Worm (Caenorhabditis elegans) whole organism, L4 larva: ENCODE measurements around the gene dlc-5.
A peak's percentile ranks its signal among the peaks of the same experiment; 100 is the strongest.

ENCODE experiments used
- D1046.2 ChIP-seq: fragments of 200-800 bp; sonication (Bioruptor generic); IDR thresholded peaks from 2 replicates; pipeline ENCODE4 v1.3.6; 2022; ENCODE audit warnings: missing genetic modification characterization, missing compliant biosample characterization
- F26F4.8 ChIP-seq: fragments of 200-800 bp; sonication (Bioruptor generic); conservative IDR thresholded peaks from 2 replicates; pipeline ENCODE4 v1.3.6; 2022; ENCODE audit warnings: missing genetic modification characterization, missing compliant biosample characterization
- F44E2.7 ChIP-seq: fragments of 200-800 bp; sonication (Bioruptor generic); IDR thresholded peaks from 2 replicates; pipeline ENCODE4 v2.1.2; 2022; ENCODE audit warnings: missing genetic modification characterization, missing compliant biosample characterization
- F49E8.2 ChIP-seq: sonication (generic microtip); optimal IDR thresholded peaks from 2 replicates; lab custom pipeline; 2016; ENCODE audit warnings: missing compliant biosample characterization, mild to moderate bottlenecking, missing genetic modification characterization, borderline replicate concordance
- Y105C5A.15 ChIP-seq: fragments of 200-800 bp; sonication (Bioruptor generic); IDR thresholded peaks from 2 replicates; pipeline ENCODE4 v1.3.6; 2022; ENCODE audit warnings: missing genetic modification characterization, missing compliant biosample characterization
- Y48G9A.11 ChIP-seq: fragments of 200-800 bp; sonication (Bioruptor generic); IDR thresholded peaks from 2 replicates; pipeline ENCODE4 v1.3.6; 2022; ENCODE audit warnings: missing genetic modification reagents, missing genetic modification characterization, missing compliant biosample characterization
- Y5F2A.4 ChIP-seq: fragments of 200-800 bp; sonication (Bioruptor generic); optimal IDR thresholded peaks from 2 replicates; lab custom pipeline; 2018; ENCODE audit warnings: mild to moderate bottlenecking, missing genetic modification characterization, missing compliant biosample characterization
- aha-1 ChIP-seq: fragments of 150-350 bp; peaks from one replicate; lab custom pipeline; 2014; ENCODE audit warnings: missing biosample characterization, missing genetic modification characterization
- aly-2 ChIP-seq: sonication (generic microtip); optimal IDR thresholded peaks from 2 replicates; lab custom pipeline; 2018; ENCODE audit warnings: missing biosample characterization, missing genetic modification characterization
- arid-1 ChIP-seq: fragments of 200-800 bp; sonication (Bioruptor generic); conservative IDR thresholded peaks from 2 replicates; pipeline ENCODE4 v1.3.6; 2022; ENCODE audit warnings: missing genetic modification reagents, missing genetic modification characterization, missing compliant biosample characterization
- ceh-32 ChIP-seq: sonication (generic microtip); optimal IDR thresholded peaks from 2 replicates; lab custom pipeline; 2016; ENCODE audit warnings: mild to moderate bottlenecking, missing genetic modification characterization, missing compliant biosample characterization; ENCODE audit not compliant: poor library complexity
- ceh-44 ChIP-seq: fragments of 200-800 bp; sonication (Bioruptor generic); IDR thresholded peaks from 2 replicates; pipeline ENCODE4 v1.3.6; 2022; ENCODE audit warnings: missing genetic modification reagents, missing genetic modification characterization, missing compliant biosample characterization
- ces-1 ChIP-seq: fragments of 150-350 bp; sonication (generic microtip); optimal IDR thresholded peaks from 4 replicates; lab custom pipeline; 2014; ENCODE audit warnings: missing biosample characterization, missing genetic modification reagents, missing genetic modification characterization
- ctbp-1 ChIP-seq: fragments of 200-800 bp; sonication (Bioruptor generic); IDR thresholded peaks from 2 replicates; pipeline ENCODE4 v1.3.6; 2022; ENCODE audit warnings: missing genetic modification reagents, missing genetic modification characterization, missing compliant biosample characterization
- daf-19 ChIP-seq: fragments of 200-800 bp; sonication (Bioruptor generic); conservative IDR thresholded peaks from 2 replicates; pipeline ENCODE4 v1.3.6; 2022; ENCODE audit warnings: missing genetic modification characterization, missing compliant biosample characterization
- daf-8 ChIP-seq: fragments of 200-800 bp; sonication (Bioruptor generic); IDR thresholded peaks from 2 replicates; pipeline ENCODE4 v1.3.6; 2022; ENCODE audit warnings: missing genetic modification characterization, missing compliant biosample characterization
- dpl-1 ChIP-seq: fragments of 150-350 bp; optimal IDR thresholded peaks from 2 replicates; lab custom pipeline; 2014; ENCODE audit warnings: missing biosample characterization, missing genetic modification reagents, missing genetic modification characterization
- duxl-1 ChIP-seq: sonication (generic microtip); optimal IDR thresholded peaks from 2 replicates; lab custom pipeline; 2016; ENCODE audit warnings: mild to moderate bottlenecking, missing genetic modification characterization, moderate library complexity, missing compliant biosample characterization; ENCODE audit not compliant: poor library complexity
- egl-27 ChIP-seq: sonication (generic microtip); optimal IDR thresholded peaks from 3 replicates; lab custom pipeline; 2017; ENCODE audit warnings: missing biosample characterization, missing genetic modification reagents, missing genetic modification characterization
- fkh-10 ChIP-seq: fragments of 150-350 bp; optimal IDR thresholded peaks from 2 replicates; lab custom pipeline; 2014; ENCODE audit warnings: missing biosample characterization, missing genetic modification reagents, missing genetic modification characterization
- fos-1 ChIP-seq: fragments of 150-350 bp; optimal IDR thresholded peaks from 2 replicates; lab custom pipeline; 2014; ENCODE audit warnings: missing biosample characterization, missing genetic modification characterization
- gei-8 ChIP-seq: fragments of 200-800 bp; sonication (Bioruptor generic); optimal IDR thresholded peaks from 2 replicates; lab custom pipeline; 2018; ENCODE audit warnings: mild to moderate bottlenecking, missing genetic modification characterization, missing compliant biosample characterization
- hif-1 ChIP-seq, 2 experiments: sonication (generic microtip); optimal IDR thresholded peaks; 2 replicates each; lab custom pipeline; 2016 to 2017; ENCODE audit warnings: missing compliant biosample characterization in 2 of 2, missing genetic modification characterization in 2 of 2, missing genetic modification reagents in 2 of 2, missing genotype in 2 of 2, mild to moderate bottlenecking in 1 of 2
- hlh-11 ChIP-seq: fragments of 200-800 bp; sonication (Bioruptor generic); optimal IDR thresholded peaks from 2 replicates; lab custom pipeline; 2018; ENCODE audit warnings: mild to moderate bottlenecking, missing genetic modification characterization, missing compliant biosample characterization
- lin-15B ChIP-seq: fragments of 150-350 bp; sonication (generic microtip); optimal IDR thresholded peaks from 3 replicates; lab custom pipeline; 2014; ENCODE audit warnings: missing biosample characterization, missing genetic modification characterization
- lin-38 ChIP-seq: fragments of 200-800 bp; sonication (Bioruptor generic); IDR thresholded peaks from 2 replicates; pipeline ENCODE4 v1.3.6; 2022; ENCODE audit warnings: missing genetic modification reagents, missing genetic modification characterization, missing compliant biosample characterization
- lir-3 ChIP-seq: sonication (generic microtip); optimal IDR thresholded peaks from 2 replicates; lab custom pipeline; 2016; ENCODE audit warnings: mild to moderate bottlenecking, missing genetic modification characterization, missing compliant biosample characterization
- mdt-29 ChIP-seq: fragments of 200-800 bp; sonication (Bioruptor generic); IDR thresholded peaks from 2 replicates; pipeline ENCODE4 v1.3.6; 2022; ENCODE audit warnings: missing genetic modification reagents, missing genetic modification characterization, missing compliant biosample characterization
- mep-1 ChIP-seq: fragments of 150-350 bp; sonication (generic microtip); optimal IDR thresholded peaks from 3 replicates; lab custom pipeline; 2014; ENCODE audit warnings: missing biosample characterization, missing genetic modification characterization
- mxl-2 ChIP-seq: fragments of 200-800 bp; sonication (Bioruptor generic); conservative IDR thresholded peaks from 2 replicates; pipeline ENCODE4 v1.3.6; 2022; ENCODE audit warnings: missing genetic modification reagents, missing genetic modification characterization, missing compliant biosample characterization
- nhr-10 ChIP-seq: fragments of 150-350 bp; optimal IDR thresholded peaks from 2 replicates; lab custom pipeline; 2014; ENCODE audit warnings: missing biosample characterization, missing genetic modification characterization
- nhr-11 ChIP-seq: fragments of 150-350 bp; optimal IDR thresholded peaks from 2 replicates; lab custom pipeline; 2014; ENCODE audit warnings: missing biosample characterization, missing genetic modification characterization
- nhr-111 ChIP-seq: fragments of 200-800 bp; sonication (Bioruptor generic); optimal IDR thresholded peaks from 2 replicates; lab custom pipeline; 2018; ENCODE audit warnings: mild to moderate bottlenecking, missing genetic modification characterization, missing compliant biosample characterization
- nhr-41 ChIP-seq: fragments of 200-800 bp; sonication (Bioruptor generic); IDR thresholded peaks from 2 replicates; pipeline ENCODE4 v1.3.6; 2022; ENCODE audit warnings: missing genetic modification reagents, missing genetic modification characterization, missing compliant biosample characterization
- pha-4 ChIP-seq, 2 experiments: fragments of 150-350 bp in 1 of 2; fragments of 200-800 bp in 1 of 2; sonication (Bioruptor generic) in 1 of 2; IDR thresholded peaks in 1 of 2; optimal IDR thresholded peaks in 1 of 2; 2 replicates each; pipeline versions ENCODE4 v1.3.6 to Lab custom; 2014 to 2022; ENCODE audit warnings: missing genetic modification characterization in 2 of 2, missing genetic modification reagents in 2 of 2, missing biosample characterization in 1 of 2, missing compliant biosample characterization in 1 of 2
- rbr-2 ChIP-seq: sonication (generic microtip); optimal IDR thresholded peaks from 2 replicates; lab custom pipeline; 2016; ENCODE audit warnings: missing genotype, missing genetic modification characterization, missing compliant biosample characterization
- set-16 ChIP-seq: fragments of 200-800 bp; sonication (Bioruptor generic); IDR thresholded peaks from 2 replicates; pipeline ENCODE4 v1.3.6; 2022; ENCODE audit warnings: missing genetic modification reagents, missing genetic modification characterization, missing compliant biosample characterization
- snpc-1.2 ChIP-seq: fragments of 200-800 bp; sonication (Bioruptor generic); IDR thresholded peaks from 2 replicates; pipeline ENCODE4 v1.3.6; 2022; ENCODE audit warnings: missing genetic modification reagents, missing genetic modification characterization, missing compliant biosample characterization
- snpc-4 ChIP-seq: fragments of 150-350 bp; optimal IDR thresholded peaks from 2 replicates; lab custom pipeline; 2014; ENCODE audit warnings: missing biosample characterization, missing genetic modification characterization
- spr-1 ChIP-seq: sonication (generic microtip); optimal IDR thresholded peaks from 2 replicates; lab custom pipeline; 2016; ENCODE audit warnings: mild to moderate bottlenecking, missing genetic modification characterization, missing compliant biosample characterization
- spr-3 ChIP-seq: fragments of 200-800 bp; sonication (Bioruptor generic); optimal IDR thresholded peaks from 2 replicates; lab custom pipeline; 2018; ENCODE audit warnings: mild to moderate bottlenecking, missing genetic modification characterization, missing compliant biosample characterization
- unc-130 ChIP-seq: sonication (generic microtip); optimal IDR thresholded peaks from 2 replicates; lab custom pipeline; 2016; ENCODE audit warnings: missing genetic modification reagents, missing genetic modification characterization, missing compliant biosample characterization
- zag-1 ChIP-seq: fragments of 150-350 bp; optimal IDR thresholded peaks from 2 replicates; lab custom pipeline; 2014; ENCODE audit warnings: missing biosample characterization, missing genetic modification characterization
- zfp-2 ChIP-seq: sonication (generic microtip); optimal IDR thresholded peaks from 2 replicates; lab custom pipeline; 2016; ENCODE audit warnings: mild to moderate bottlenecking, missing genetic modification characterization, missing compliant biosample characterization
- zip-11 ChIP-seq: fragments of 200-800 bp; sonication (Bioruptor generic); IDR thresholded peaks from 2 replicates; pipeline ENCODE4 v1.3.6; 2022; ENCODE audit warnings: missing genetic modification characterization, missing compliant biosample characterization
- ztf-11 ChIP-seq: fragments of 150-350 bp; optimal IDR thresholded peaks from 2 replicates; lab custom pipeline; 2014; ENCODE audit warnings: missing biosample characterization, missing genetic modification characterization

Gene dlc-5

ce11 chrIV:6474751-6475150 lies 36.7 kb downstream of the dlc-5 start (continued):
- TF ChIP-seq Y105C5A.15 (GFP tag; lab: Robert Waterston, UW) (no peak), nhr-41 (GFP tag; lab: Robert Waterston, UW) (no peak), hlh-11 (no peak), fkh-10 (GFP tag; lab: Kevin White, UChicago) (no peak), F26F4.8 (GFP tag; lab: Robert Waterston, UW) (no peak)

ce11 chrIV:6480221-6480620 lies 42.2 kb downstream of the dlc-5 start, which contains the start of gene tyr-6:
Gene tyr-6, plus strand, starts transcription at chrIV:6480521.
- TF ChIP-seq aly-2 (tag; lab: Kevin White, UChicago) (no peak), rbr-2 (tag; lab: Kevin White, UChicago) (no peak), mep-1 (tag; lab: Kevin White, UChicago) (no peak), fos-1 (no peak)

ce11 chrIV:6480978-6481377 lies 43.0 kb downstream of the dlc-5 start:
- peak; percentile 60; the same call in 1 of the 2 replicates for TF ChIP-seq Y48G9A.11 (GFP tag; lab: Robert Waterston, UW)
- TF ChIP-seq set-16: no peak
- no peak for TF ChIP-seq F44E2.7 (GFP tag; lab: Robert Waterston, UW)
- peak in 1 of 2 experiments; percentile 12 for TF ChIP-seq hif-1 (tag; optimal IDR thresholded peaks at IDR 0.05; lab: Kevin White, UChicago)
- no peak for TF ChIP-seq snpc-4 (tag; lab: Kevin White, UChicago)
- TF ChIP-seq aha-1 (tag; lab: Kevin White, UChicago): peak; percentile 93
- peak; percentile 36 for TF ChIP-seq F49E8.2 (tag; lab: Kevin White, UChicago)
- TF ChIP-seq ceh-44 (GFP tag; lab: Robert Waterston, UW): peak; percentile 47; the same call in 1 of the 2 replicates
- peak; percentile 55 for TF ChIP-seq rbr-2 (tag; lab: Kevin White, UChicago)
- TF ChIP-seq arid-1 (GFP tag; lab: Robert Waterston, UW): peak; percentile 93
- 0 out of 2 replicates have a peak, but pooled peaks have one; percentile 41 for TF ChIP-seq zip-11 (GFP tag; lab: Robert Waterston, UW)
- no peak for TF ChIP-seq lin-15B (tag; lab: Kevin White, UChicago)
- no peak for TF ChIP-seq mxl-2
- TF ChIP-seq gei-8 (GFP tag; lab: Kevin White, UChicago): peak; percentile 32
- no peak for TF ChIP-seq egl-27 (tag; lab: Kevin White, UChicago)
- TF ChIP-seq ztf-11 (tag; lab: Kevin White, UChicago): no peak
- no peak for TF ChIP-seq ces-1 (GFP tag; lab: Kevin White, UChicago)
- TF ChIP-seq nhr-41 (GFP tag; lab: Robert Waterston, UW): peak; percentile 70
- peak; percentile 14 for TF ChIP-seq lir-3 (tag; lab: Kevin White, UChicago)
- no peak for TF ChIP-seq nhr-111 (GFP tag; lab: Kevin White, UChicago)
- TF ChIP-seq spr-3 (GFP tag; lab: Kevin White, UChicago): no peak
- no peak for TF ChIP-seq fos-1
- TF ChIP-seq zag-1 (tag; lab: Kevin White, UChicago): no peak
- peak; percentile 66; the same call in 1 of the 2 replicates for TF ChIP-seq ctbp-1 (GFP tag; lab: Robert Waterston, UW)
- no peak for TF ChIP-seq nhr-10
- peak; percentile 75 for TF ChIP-seq duxl-1 (tag; lab: Kevin White, UChicago)
- TF ChIP-seq pha-4 (GFP tag; IDR thresholded peaks at IDR 0.05; lab: Robert Waterston, UW): peak; percentile 87; the same call in 1 of the 2 replicates
- no peak for TF ChIP-seq pha-4 (tag; optimal IDR thresholded peaks at IDR 0.05; lab: Kevin White, UChicago)
- peak; percentile 70; the same call in 1 of the 2 replicates for TF ChIP-seq D1046.2 (GFP tag; lab: Robert Waterston, UW)
- peak; percentile 13 for TF ChIP-seq Y5F2A.4
- TF ChIP-seq nhr-11 (tag; lab: Kevin White, UChicago): no peak
- no peak for TF ChIP-seq daf-8
- no peak for TF ChIP-seq fkh-10 (GFP tag; lab: Kevin White, UChicago)
- TF ChIP-seq ceh-32 (tag; lab: Kevin White, UChicago): no peak
- peak; percentile 74; the same call in 1 of the 2 replicates for TF ChIP-seq daf-19
- peak; percentile 99 for TF ChIP-seq snpc-1.2
- peak; percentile 32 for TF ChIP-seq dpl-1 (GFP tag; lab: Kevin White, UChicago)
- no peak for TF ChIP-seq hlh-11
- peak; percentile 78 for TF ChIP-seq lin-38 (GFP tag; lab: Robert Waterston, UW)
- TF ChIP-seq mdt-29 (GFP tag; lab: Robert Waterston, UW): peak; percentile 61; the same call in 1 of the 2 replicates
- TF ChIP-seq zfp-2: no peak
- TF ChIP-seq unc-130: peak; percentile 30
- TF ChIP-seq spr-1 (tag; lab: Kevin White, UChicago): peak; percentile 54
